Fruit fly (Drosophila melanogaster): ENCODE measurements around the gene Trhn.

The Trhn gene

dm6 chr3L:1206682-1207421 is 13.9 kb upstream of the Trhn start, which contains the start of gene LysB:
LysB (plus strand) TSS chr3L:1207371.
- TF ChIP-seq gl (tag; optimal IDR thresholded peaks at IDR 0.05) (no peak), CG15710 (tag; optimal IDR thresholded peaks at IDR 0.05) (no peak)

- TF ChIP-seq CG10348 (GFP tag; IDR thresholded peaks at IDR 0.05) (no peak), Snoo (tag; optimal IDR thresholded peaks at IDR 0.05) (no peak), EcR (GFP tag; optimal IDR thresholded peaks at IDR 0.05) (peak; percentile 82), Ets98B (GFP tag; IDR thresholded peaks at IDR 0.05) (no peak), CG34367 (tag; optimal IDR thresholded peaks at IDR 0.05) (no peak), Pif1B (GFP tag; optimal IDR thresholded peaks at IDR 0.05) (no peak), CG13204 (GFP tag; optimal IDR thresholded peaks at IDR 0.05) (peak; percentile 21), CG8159 (tag; optimal IDR thresholded peaks at IDR 0.05) (peak; percentile 55), CG8301 (tag; optimal IDR thresholded peaks at IDR 0.05) (peak; percentile 30), fd96Ca (GFP tag; IDR thresholded peaks at IDR 0.05) (peak; percentile 38; the same call in 1 of the 3 replicates), CG12605 (GFP tag; IDR thresholded peaks at IDR 0.05) (no peak), CG14655 (GFP tag; optimal IDR thresholded peaks at IDR 0.05) (peak; percentile 51), gl (tag; optimal IDR thresholded peaks at IDR 0.05) (no peak), CG17806 (tag; optimal IDR thresholded peaks at IDR 0.05) (peak; percentile 8), CG15710 (tag; optimal IDR thresholded peaks at IDR 0.05) (peak; percentile 54), CG9948 (tag; optimal IDR thresholded peaks at IDR 0.05) (peak; percentile 30), Pif1A (GFP tag; optimal IDR thresholded peaks at IDR 0.05) (peak; percentile 6), rn (GFP tag; IDR thresholded peaks at IDR 0.05) (no peak)
Observed at dm6 chr3L:1204674-1205547, 11.9 kb upstream of the Trhn start, which contains the start of gene CG9119. CG9119 (minus strand) TSS chr3L:1204795.

- no peak for TF ChIP-seq CG34367 (tag; optimal IDR thresholded peaks at IDR 0.05)
- TF ChIP-seq CG8159 (tag; optimal IDR thresholded peaks at IDR 0.05), result no peak
- TF ChIP-seq CG4496 (GFP tag; IDR thresholded peaks at IDR 0.05), result peak; percentile 52; the same call in 2 of the 3 replicates
- TF ChIP-seq CG8301 (tag; optimal IDR thresholded peaks at IDR 0.05), result no peak
- no peak for TF ChIP-seq Pif1B (GFP tag; optimal IDR thresholded peaks at IDR 0.05)
Observed at dm6 chr3L:1203855-1204431, 11.0 kb upstream of the Trhn start.

- no peak for TF ChIP-seq D1 (tag; optimal IDR thresholded peaks at IDR 0.05)
- TF ChIP-seq gl (tag; optimal IDR thresholded peaks at IDR 0.05), result no peak
- TF ChIP-seq rn (GFP tag; IDR thresholded peaks at IDR 0.05), result no peak
- no peak for TF ChIP-seq CG32121 (GFP tag; IDR thresholded peaks at IDR 0.05)
- no peak for TF ChIP-seq Ets98B (GFP tag; IDR thresholded peaks at IDR 0.05)
- TF ChIP-seq CG34367 (tag; optimal IDR thresholded peaks at IDR 0.05), result no peak
- no peak for TF ChIP-seq CG8159 (tag; optimal IDR thresholded peaks at IDR 0.05)
- no peak for TF ChIP-seq fd96Ca (GFP tag; IDR thresholded peaks at IDR 0.05)
Observed at dm6 chr3L:1202588-1203195, 9.7 kb upstream of the Trhn start, which contains the start of gene meep. meep (minus strand) TSS chr3L:1203036.

dm6 chr3L:1200357-1201051 is 7.5 kb upstream of the Trhn start, which contains the start of gene mwh:
mwh (plus strand) TSS chr3L:1200786.
- TF ChIP-seq CG10348 (GFP tag; IDR thresholded peaks at IDR 0.05), result no peak; the same call in 1 of the 2 replicates
- TF ChIP-seq CG8301 (tag; optimal IDR thresholded peaks at IDR 0.05), result peak; percentile 41
- TF ChIP-seq CG17806 (tag; optimal IDR thresholded peaks at IDR 0.05), result no peak
- no peak for TF ChIP-seq CG34367 (tag; optimal IDR thresholded peaks at IDR 0.05)
- no peak for TF ChIP-seq EcR (GFP tag; optimal IDR thresholded peaks at IDR 0.05)
- peak; percentile 31 for TF ChIP-seq CG14655 (GFP tag; optimal IDR thresholded peaks at IDR 0.05)
- TF ChIP-seq CG13204 (GFP tag; optimal IDR thresholded peaks at IDR 0.05), result no peak
- no peak for TF ChIP-seq gl (tag; optimal IDR thresholded peaks at IDR 0.05)
- TF ChIP-seq CG9948 (tag; optimal IDR thresholded peaks at IDR 0.05), result no peak
